Fruit fly (Drosophila melanogaster) whole organism, prepupa: ENCODE results near the gene Rga.

Source experiments
- Blimp-1 ChIP-seq: fragments of 200-800 bp; sonication (Bioruptor generic); optimal IDR thresholded peaks from 3 replicates; lab custom pipeline; 2017; ENCODE audit warnings: missing biosample characterization, missing genetic modification characterization, mild to moderate bottlenecking, moderate library complexity, missing genetic modification reagents
- CG10669 ChIP-seq: fragments of 200-800 bp; sonication (Bioruptor generic); optimal IDR thresholded peaks from 3 replicates; lab custom pipeline; 2018; ENCODE audit warnings: missing biosample characterization, mild to moderate bottlenecking, missing genetic modification characterization, moderate library complexity
- CG11294 ChIP-seq: fragments of 200-800 bp; sonication (Bioruptor generic); IDR thresholded peaks from 2 replicates; pipeline ENCODE4 v1.3.6; 2022; ENCODE audit warnings: missing biosample characterization, missing genetic modification characterization
- CG1621 ChIP-seq: fragments of 200-800 bp; sonication (Bioruptor generic); optimal IDR thresholded peaks from 3 replicates; lab custom pipeline; 2018; ENCODE audit warnings: missing biosample characterization, mild to moderate bottlenecking, missing genetic modification characterization
- CG16779 ChIP-seq: fragments of 200-800 bp; sonication (Bioruptor generic); optimal IDR thresholded peaks from 3 replicates; lab custom pipeline; 2017; ENCODE audit warnings: missing biosample characterization, mild to moderate bottlenecking, missing genetic modification characterization
- CG31627 ChIP-seq: fragments of 200-800 bp; sonication (Bioruptor generic); optimal IDR thresholded peaks from 3 replicates; lab custom pipeline; 2016; ENCODE audit warnings: missing biosample characterization, missing genetic modification characterization
- CG34406 ChIP-seq: fragments of 200-800 bp; sonication (Bioruptor generic); optimal IDR thresholded peaks from 3 replicates; lab custom pipeline; 2016; ENCODE audit warnings: missing biosample characterization, missing genetic modification characterization
- CG3919 ChIP-seq: fragments of 200-800 bp; sonication (Bioruptor generic); optimal IDR thresholded peaks from 3 replicates; lab custom pipeline; 2016; ENCODE audit warnings: missing biosample characterization, missing genetic modification characterization
- CG4318 ChIP-seq: fragments of 200-800 bp; sonication (Bioruptor generic); optimal IDR thresholded peaks from 3 replicates; lab custom pipeline; 2017; ENCODE audit warnings: missing biosample characterization, mild to moderate bottlenecking, missing genetic modification characterization
- CG6163 ChIP-seq: fragments of 200-800 bp; sonication (Bioruptor generic); IDR thresholded peaks from 3 replicates; pipeline ENCODE4 v1.3.6; 2022; ENCODE audit warnings: missing biosample characterization, missing genetic modification characterization
- CG6276 ChIP-seq: fragments of 200-800 bp; sonication (Bioruptor generic); optimal IDR thresholded peaks from 2 replicates; lab custom pipeline; 2017; ENCODE audit warnings: missing biosample characterization, mild to moderate bottlenecking, missing genetic modification characterization
- CG6792 ChIP-seq: fragments of 200-800 bp; sonication (Bioruptor generic); optimal IDR thresholded peaks from 3 replicates; lab custom pipeline; 2016; ENCODE audit warnings: missing biosample characterization, missing genetic modification characterization
- CG6808 ChIP-seq: fragments of 200-800 bp; sonication (Bioruptor generic); optimal IDR thresholded peaks from 3 replicates; lab custom pipeline; 2017; ENCODE audit warnings: missing biosample characterization, missing genetic modification characterization, mild to moderate bottlenecking, moderate library complexity, missing genetic modification reagents
- CG6854 ChIP-seq: fragments of 200-800 bp; sonication (Bioruptor generic); optimal IDR thresholded peaks from 2 replicates; lab custom pipeline; 2017; ENCODE audit warnings: missing biosample characterization, mild to moderate bottlenecking, missing genetic modification characterization
- CG7368 ChIP-seq: fragments of 200-800 bp; sonication (Bioruptor generic); optimal IDR thresholded peaks from 3 replicates; lab custom pipeline; 2016; ENCODE audit warnings: missing biosample characterization, missing genetic modification characterization
- CG8119 ChIP-seq: fragments of 200-800 bp; sonication (Bioruptor generic); IDR thresholded peaks from 3 replicates; pipeline ENCODE4 v1.3.6; 2022; ENCODE audit warnings: missing biosample characterization, missing genetic modification characterization
- CG8319 ChIP-seq: fragments of 200-800 bp; sonication (Bioruptor generic); optimal IDR thresholded peaks from 3 replicates; lab custom pipeline; 2016; ENCODE audit warnings: missing biosample characterization, missing genetic modification characterization
- CG8632 ChIP-seq: fragments of 200-800 bp; sonication (Bioruptor generic); optimal IDR thresholded peaks from 3 replicates; lab custom pipeline; 2016; ENCODE audit warnings: missing biosample characterization, missing genetic modification characterization
- CG9139 ChIP-seq: fragments of 200-800 bp; sonication (Bioruptor generic); optimal IDR thresholded peaks from 3 replicates; lab custom pipeline; 2017; ENCODE audit warnings: missing biosample characterization, mild to moderate bottlenecking, missing genetic modification characterization
- Eip75B ChIP-seq: fragments of 200-800 bp; sonication (Bioruptor generic); optimal IDR thresholded peaks from 3 replicates; lab custom pipeline; 2016; ENCODE audit warnings: missing biosample characterization, missing genetic modification characterization
- Eip78C ChIP-seq: fragments of 200-800 bp; sonication (Bioruptor generic); peaks from one replicate; lab custom pipeline; 2016; ENCODE audit warnings: missing biosample characterization, missing genetic modification characterization
- Eip93F ChIP-seq: fragments of 200-800 bp; sonication (Bioruptor generic); optimal IDR thresholded peaks from 2 replicates; lab custom pipeline; 2016; ENCODE audit warnings: missing biosample characterization, mild to moderate bottlenecking, missing genetic modification characterization
- Ets21C ChIP-seq: fragments of 200-800 bp; sonication (Bioruptor generic); optimal IDR thresholded peaks from 3 replicates; lab custom pipeline; 2016; ENCODE audit warnings: missing biosample characterization, missing genetic modification characterization
- Ets96B ChIP-seq: fragments of 200-800 bp; optimal IDR thresholded peaks from 2 replicates; lab custom pipeline; 2019; ENCODE audit warnings: missing biosample characterization, mild to moderate bottlenecking, missing genetic modification characterization, moderate library complexity
- Gug ChIP-seq: fragments of 200-800 bp; sonication (Bioruptor generic); IDR thresholded peaks from 2 replicates; pipeline ENCODE4 v1.3.6; 2022; ENCODE audit warnings: missing biosample characterization, missing genetic modification characterization
- Hr38 ChIP-seq: sonication (Bioruptor generic); optimal IDR thresholded peaks from 2 replicates; lab custom pipeline; 2016; ENCODE audit warnings: missing biosample characterization, missing genetic modification characterization
- Hr39 ChIP-seq: fragments of 200-800 bp; sonication (Bioruptor generic); optimal IDR thresholded peaks from 2 replicates; lab custom pipeline; 2016; ENCODE audit warnings: missing biosample characterization, missing genetic modification characterization
- Hr4 ChIP-seq: fragments of 200-800 bp; sonication (Bioruptor generic); optimal IDR thresholded peaks from 3 replicates; lab custom pipeline; 2016; ENCODE audit warnings: missing biosample characterization, missing genetic modification characterization
- Lpt ChIP-seq: fragments of 200-800 bp; sonication (Bioruptor generic); optimal IDR thresholded peaks from 3 replicates; lab custom pipeline; 2016; ENCODE audit warnings: missing biosample characterization, missing genetic modification characterization
- Met ChIP-seq: fragments of 200-800 bp; sonication (Bioruptor generic); optimal IDR thresholded peaks from 3 replicates; lab custom pipeline; 2016; ENCODE audit warnings: missing biosample characterization, missing genetic modification characterization
- OdsH ChIP-seq: fragments of 200-800 bp; sonication (Bioruptor generic); optimal IDR thresholded peaks from 3 replicates; lab custom pipeline; 2016; ENCODE audit warnings: missing biosample characterization, missing genetic modification characterization
- Smox ChIP-seq: fragments of 200-800 bp; sonication (Bioruptor generic); optimal IDR thresholded peaks from 3 replicates; lab custom pipeline; 2016; ENCODE audit warnings: missing biosample characterization, missing genetic modification characterization
- Sox14 ChIP-seq: fragments of 200-800 bp; sonication (Bioruptor generic); optimal IDR thresholded peaks from 3 replicates; lab custom pipeline; 2016; ENCODE audit warnings: missing biosample characterization, missing genetic modification characterization
- Sox15 ChIP-seq: fragments of 200-800 bp; sonication (Bioruptor generic); optimal IDR thresholded peaks from 3 replicates; lab custom pipeline; 2016; ENCODE audit warnings: missing biosample characterization, missing genetic modification characterization
- achi ChIP-seq: fragments of 200-800 bp; sonication (Bioruptor generic); optimal IDR thresholded peaks from 3 replicates; lab custom pipeline; 2016; ENCODE audit warnings: missing biosample characterization, missing genetic modification characterization
- acj6 ChIP-seq: fragments of 200-800 bp; sonication (Bioruptor generic); optimal IDR thresholded peaks from 3 replicates; lab custom pipeline; 2016; ENCODE audit warnings: missing biosample characterization, missing genetic modification characterization
- dac ChIP-seq: fragments of 200-800 bp; sonication (Bioruptor generic); optimal IDR thresholded peaks from 2 replicates; lab custom pipeline; 2017; ENCODE audit warnings: missing biosample characterization, mild to moderate bottlenecking, missing genetic modification characterization
- dsx ChIP-seq: fragments of 200-800 bp; optimal IDR thresholded peaks from 3 replicates; lab custom pipeline; 2019; ENCODE audit warnings: missing biosample characterization, mild to moderate bottlenecking, missing genetic modification characterization, moderate library complexity; ENCODE audit not compliant: poor library complexity, severe bottlenecking
- eg ChIP-seq: fragments of 200-800 bp; sonication (Bioruptor generic); IDR thresholded peaks from 3 replicates; pipeline ENCODE4 v1.3.6; 2022; ENCODE audit warnings: missing biosample characterization, missing genetic modification characterization
- esn ChIP-seq: fragments of 200-800 bp; sonication (Bioruptor generic); optimal IDR thresholded peaks from 2 replicates; lab custom pipeline; 2016; ENCODE audit warnings: missing biosample characterization, mild to moderate bottlenecking, missing genetic modification characterization, moderate library complexity
- fd85E ChIP-seq: fragments of 200-800 bp; sonication (Bioruptor generic); optimal IDR thresholded peaks from 3 replicates; lab custom pipeline; 2016; ENCODE audit warnings: missing biosample characterization, missing genetic modification characterization
- lz ChIP-seq: fragments of 200-800 bp; sonication (Bioruptor generic); optimal IDR thresholded peaks from 3 replicates; lab custom pipeline; 2016; ENCODE audit warnings: missing biosample characterization, missing genetic modification characterization
- pdm3 ChIP-seq: fragments of 200-800 bp; sonication (Bioruptor generic); optimal IDR thresholded peaks from 3 replicates; lab custom pipeline; 2016; ENCODE audit warnings: missing biosample characterization, missing genetic modification characterization
- salr ChIP-seq, 2 experiments: fragments of 200-800 bp; sonication (Bioruptor generic); optimal IDR thresholded peaks; 3 replicates each; lab custom pipeline; 2016 to 2018; ENCODE audit warnings: missing biosample characterization in 2 of 2, missing genetic modification characterization in 2 of 2, mild to moderate bottlenecking in 1 of 2
- svp ChIP-seq: fragments of 200-800 bp; sonication (Bioruptor generic); peaks from one replicate; lab custom pipeline; 2016; ENCODE audit warnings: missing biosample characterization, missing genetic modification characterization
- topi ChIP-seq: fragments of 200-800 bp; sonication (Bioruptor generic); optimal IDR thresholded peaks from 3 replicates; lab custom pipeline; 2016; ENCODE audit warnings: missing biosample characterization, missing genetic modification characterization

Rga gene

dm6 chr3R:5620387-5620956 lies 7.6 kb upstream of the Rga start (continued):
- TF ChIP-seq CG1621 (tag; lab: Kevin White, UChicago) (peak; percentile 14), Hr39 (peak; percentile 61), Ets21C (GFP tag; lab: Kevin White, UChicago) (peak; percentile 19), CG31627 (peak; percentile 65), fd85E (GFP tag; lab: Kevin White, UChicago) (peak; percentile 15), CG10669 (GFP tag; lab: Kevin White, UChicago) (peak; percentile 49), dac (GFP tag; lab: Kevin White, UChicago) (peak; percentile 55), OdsH (GFP tag; lab: Kevin White, UChicago) (peak; percentile 58), dsx (GFP tag; lab: Kevin White, UChicago) (no peak), lz (GFP tag; lab: Kevin White, UChicago) (peak; percentile 51), Eip75B (GFP tag; lab: Kevin White, UChicago) (peak; percentile 67), CG6808 (GFP tag; lab: Kevin White, UChicago) (peak; percentile 69), Sox14 (GFP tag; lab: Kevin White, UChicago) (peak; percentile 57), Gug (peak; percentile 51), Hr38 (no peak), Smox (peak; percentile 66), CG8319 (GFP tag; lab: Kevin White, UChicago) (peak; percentile 59), CG9139 (GFP tag; lab: Kevin White, UChicago) (no peak), CG34406 (peak; percentile 56), CG3919 (GFP tag; lab: Kevin White, UChicago) (peak; percentile 75), Blimp-1 (GFP tag; lab: Kevin White, UChicago) (peak; percentile 5), svp (GFP tag; lab: Kevin White, UChicago) (peak; percentile 90), salr (GFP tag; optimal IDR thresholded peaks at IDR 0.05; lab: Kevin White, UChicago) (peak; percentile 18 to 78), topi (GFP tag; lab: Kevin White, UChicago) (peak; percentile 71), Hr4 (peak; percentile 67), Sox15 (GFP tag; lab: Kevin White, UChicago) (peak; percentile 54), CG6854 (no peak), Eip78C (peak; percentile 92), CG7368 (GFP tag; lab: Kevin White, UChicago) (peak; percentile 36), Lpt (GFP tag; lab: Kevin White, UChicago) (peak; percentile 17), achi (GFP tag; lab: Kevin White, UChicago) (peak; percentile 54), Met (GFP tag; lab: Kevin White, UChicago) (peak; percentile 69), CG4318 (peak; percentile 73)

- peak; percentile 34 for TF ChIP-seq CG6276 (GFP tag; lab: Kevin White, UChicago)
- TF ChIP-seq CG8119 (GFP tag; lab: Robert Waterston, UW): peak; percentile 59; the same call in 2 of the 3 replicates
- no peak for TF ChIP-seq Eip93F (GFP tag; lab: Kevin White, UChicago)
- TF ChIP-seq CG11294 (GFP tag; lab: Robert Waterston, UW): no peak
- peak; percentile 45 for TF ChIP-seq acj6 (GFP tag; lab: Kevin White, UChicago)
- peak; percentile 23 for TF ChIP-seq CG8632 (GFP tag; lab: Kevin White, UChicago)
- TF ChIP-seq dsx (GFP tag; lab: Kevin White, UChicago): peak; percentile 2
- TF ChIP-seq CG6792: peak; percentile 24
- peak; percentile 15 for TF ChIP-seq Sox15 (GFP tag; lab: Kevin White, UChicago)
- peak; percentile 50 for TF ChIP-seq topi (GFP tag; lab: Kevin White, UChicago)
- peak; percentile 34 for TF ChIP-seq Lpt (GFP tag; lab: Kevin White, UChicago)
- TF ChIP-seq esn (GFP tag; lab: Kevin White, UChicago): peak; percentile 47
- peak; percentile 40 for TF ChIP-seq lz (GFP tag; lab: Kevin White, UChicago)
- no peak for TF ChIP-seq fd85E (GFP tag; lab: Kevin White, UChicago)
- TF ChIP-seq CG7368 (GFP tag; lab: Kevin White, UChicago): no peak
- peak; percentile 72 for TF ChIP-seq CG6163
- TF ChIP-seq CG6808 (GFP tag; lab: Kevin White, UChicago): no peak
- no peak for TF ChIP-seq CG6854
- peak; percentile 76 for TF ChIP-seq Eip78C
- TF ChIP-seq Hr4: peak; percentile 64
- TF ChIP-seq CG34406: peak; percentile 18
- TF ChIP-seq Gug: no peak
- TF ChIP-seq Met (GFP tag; lab: Kevin White, UChicago): peak; percentile 52
- TF ChIP-seq achi (GFP tag; lab: Kevin White, UChicago): peak; percentile 18
- no peak for TF ChIP-seq CG8319 (GFP tag; lab: Kevin White, UChicago)
- TF ChIP-seq CG16779 (tag; lab: Kevin White, UChicago): no peak
- peak; percentile 47 for TF ChIP-seq CG31627
- peak; percentile 51 for TF ChIP-seq pdm3 (GFP tag; lab: Kevin White, UChicago)
- TF ChIP-seq Hr39: peak; percentile 51
- peak; percentile 32 for TF ChIP-seq Ets96B (tag; lab: Kevin White, UChicago)
- TF ChIP-seq eg (GFP tag; lab: Robert Waterston, UW): peak; percentile 55; the same call in 1 of the 3 replicates
- peak; percentile 52 for TF ChIP-seq Eip75B (GFP tag; lab: Kevin White, UChicago)
Observed at dm6 chr3R:5617923-5618623, 5.2 kb upstream of the Rga start.
